Worm (Caenorhabditis elegans) whole organism, L1 larva: ENCODE data around the gene nas-24.

ENCODE experiments used
- ceh-8 ChIP-seq: fragments of 200-800 bp; sonication (Bioruptor generic); optimal IDR thresholded peaks from 2 replicates; lab custom pipeline; 2018; ENCODE audit warnings: mild to moderate bottlenecking, missing genetic modification characterization, moderate library complexity, missing compliant biosample characterization
- fkh-10 ChIP-seq: sonication (generic microtip); optimal IDR thresholded peaks from 2 replicates; lab custom pipeline; 2017; ENCODE audit warnings: missing biosample characterization, missing genetic modification reagents, missing genetic modification characterization
- grh-1 ChIP-seq: fragments of 200-800 bp; sonication (Bioruptor generic); IDR thresholded peaks from 2 replicates; pipeline ENCODE4 v1.3.6; 2022; ENCODE audit warnings: missing genetic modification reagents, missing genetic modification characterization, missing compliant biosample characterization
- lin-15B ChIP-seq: fragments of 150-350 bp; sonication (generic microtip); optimal IDR thresholded peaks from 3 replicates; lab custom pipeline; 2014; ENCODE audit warnings: missing biosample characterization, missing genetic modification characterization
- nhr-11 ChIP-seq: fragments of 150-350 bp; optimal IDR thresholded peaks from 2 replicates; lab custom pipeline; 2014; ENCODE audit warnings: missing biosample characterization, missing genetic modification characterization
- nhr-237 ChIP-seq: fragments of 150-350 bp; optimal IDR thresholded peaks from 2 replicates; lab custom pipeline; 2014; ENCODE audit warnings: missing biosample characterization, missing genetic modification characterization
- snpc-4 ChIP-seq: fragments of 150-350 bp; optimal IDR thresholded peaks from 2 replicates; lab custom pipeline; 2014; ENCODE audit warnings: missing biosample characterization, missing genetic modification characterization
- sox-4 ChIP-seq: sonication (generic microtip); optimal IDR thresholded peaks from 2 replicates; lab custom pipeline; 2016; ENCODE audit warnings: missing genetic modification characterization, missing compliant biosample characterization
- unc-62 ChIP-seq: fragments of 150-350 bp; optimal IDR thresholded peaks from 2 replicates; lab custom pipeline; 2014; ENCODE audit warnings: missing biosample characterization, missing genetic modification reagents, missing genetic modification characterization

DNA sequence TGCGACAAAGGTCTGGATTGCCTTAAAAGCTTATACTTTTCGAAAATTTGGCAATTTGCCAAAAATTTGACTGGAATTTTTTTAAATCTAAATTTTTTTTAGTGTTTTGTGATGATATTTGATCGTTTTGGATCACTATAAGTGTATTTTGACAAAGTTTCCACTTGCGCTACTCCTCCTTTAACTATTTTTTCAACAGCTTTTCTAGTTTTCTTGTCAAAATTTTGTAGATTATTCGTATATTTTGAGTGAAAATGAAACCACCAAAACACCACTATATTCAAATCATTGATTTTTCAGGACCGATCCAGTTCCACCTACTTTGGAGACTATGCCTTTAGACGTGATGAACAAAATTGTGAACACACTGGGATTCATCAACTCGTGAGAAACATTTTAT, 43.6 kb upstream of the nas-24 start, which contains the start of gene fbxa-181:
- no peak for TF ChIP-seq unc-62
- no peak for TF ChIP-seq nhr-237 (tag; lab: Kevin White, UChicago)
- TF ChIP-seq snpc-4 = no peak
- TF ChIP-seq lin-15B = no peak
- no peak for TF ChIP-seq grh-1 (GFP tag; lab: Robert Waterston, UW)
- TF ChIP-seq ceh-8 (GFP tag; lab: Kevin White, UChicago) = no peak
- TF ChIP-seq sox-4 = no peak
- no peak for TF ChIP-seq fkh-10 (GFP tag; lab: Kevin White, UChicago)
- TF ChIP-seq nhr-11 (tag; lab: Kevin White, UChicago) = no peak
